Worm (Caenorhabditis elegans) whole organism, young adult: ENCODE measurements around the gene Y46G5A.15.

Experiments used
- C17E4.6 ChIP-seq: fragments of 200-800 bp; sonication (Bioruptor generic); IDR thresholded peaks from 2 replicates; pipeline ENCODE4 v1.3.6; 2022; ENCODE audit warnings: missing genetic modification reagents, missing genetic modification characterization, missing compliant biosample characterization
- F23B12.7 ChIP-seq: sonication (generic microtip); optimal IDR thresholded peaks from 2 replicates; lab custom pipeline; 2017; ENCODE audit warnings: missing genetic modification characterization, mild to moderate bottlenecking, missing compliant biosample characterization, antibody characterized with exemption, moderate library complexity; ENCODE audit not compliant: insufficient read depth
- F52B5.7 ChIP-seq: sonication (generic microtip); optimal IDR thresholded peaks from 2 replicates; lab custom pipeline; 2016; ENCODE audit warnings: mild to moderate bottlenecking, missing genetic modification characterization, missing compliant biosample characterization
- F57A8.1 ChIP-seq: fragments of 200-800 bp; sonication (Bioruptor generic); optimal IDR thresholded peaks from 2 replicates; lab custom pipeline; 2018; ENCODE audit warnings: mild to moderate bottlenecking, missing genetic modification characterization, moderate library complexity, missing compliant biosample characterization
- F57C9.4 ChIP-seq: sonication (generic microtip); optimal IDR thresholded peaks from 2 replicates; lab custom pipeline; 2017; ENCODE audit warnings: mild to moderate bottlenecking, missing genetic modification characterization, missing compliant biosample characterization
- Y53G8AR.9 ChIP-seq: fragments of 200-800 bp; sonication (Bioruptor generic); conservative IDR thresholded peaks from 2 replicates; pipeline ENCODE4 v1.3.6; 2022; ENCODE audit warnings: missing genetic modification reagents, missing genetic modification characterization, missing compliant biosample characterization
- Y79H2A.3 ChIP-seq: fragments of 200-800 bp; sonication (Bioruptor generic); conservative IDR thresholded peaks from 2 replicates; pipeline ENCODE4 v1.3.6; 2022; ENCODE audit warnings: missing genetic modification reagents, missing genetic modification characterization, missing compliant biosample characterization
- ZK185.1 ChIP-seq: sonication (generic microtip); optimal IDR thresholded peaks from 2 replicates; lab custom pipeline; 2016; ENCODE audit warnings: mild to moderate bottlenecking, missing genetic modification characterization, missing compliant biosample characterization; ENCODE audit not compliant: poor library complexity, severe bottlenecking
- ama-1 ChIP-seq, 3 experiments: fragments of 150-350 bp in 1 of 3; sonication (generic microtip) in 2 of 3; optimal IDR thresholded peaks; 2 replicates each; lab custom pipeline; 2014 to 2018; ENCODE audit warnings: missing biosample characterization in 2 of 3, missing genetic modification characterization in 2 of 3, missing genetic modification reagents in 2 of 3
- aptf-3 ChIP-seq: fragments of 200-800 bp; sonication (Bioruptor generic); IDR thresholded peaks from 2 replicates; pipeline ENCODE4 v1.3.6; 2022; ENCODE audit warnings: missing genetic modification characterization, missing compliant biosample characterization
- athp-1 ChIP-seq: sonication (generic microtip); optimal IDR thresholded peaks from 2 replicates; lab custom pipeline; 2017; ENCODE audit warnings: mild to moderate bottlenecking, missing genetic modification characterization, missing compliant biosample characterization
- attf-5 ChIP-seq: fragments of 200-800 bp; sonication (Bioruptor generic); optimal IDR thresholded peaks from 2 replicates; lab custom pipeline; 2018; ENCODE audit warnings: mild to moderate bottlenecking, missing genetic modification characterization, missing compliant biosample characterization
- ccch-3 ChIP-seq: fragments of 200-800 bp; sonication (Bioruptor generic); optimal IDR thresholded peaks from 2 replicates; lab custom pipeline; 2018; ENCODE audit warnings: mild to moderate bottlenecking, missing genetic modification characterization, missing compliant biosample characterization
- cebp-2 ChIP-seq: fragments of 200-800 bp; sonication (Bioruptor generic); IDR thresholded peaks from 2 replicates; pipeline ENCODE4 v1.3.6; 2022; ENCODE audit warnings: missing genetic modification characterization, missing compliant biosample characterization
- ceh-100 ChIP-seq: fragments of 200-800 bp; sonication (Bioruptor generic); IDR thresholded peaks from 2 replicates; pipeline ENCODE4 v1.3.6; 2022; ENCODE audit warnings: missing genetic modification reagents, missing genetic modification characterization, missing compliant biosample characterization
- chd-7 ChIP-seq: sonication (generic microtip); optimal IDR thresholded peaks from 2 replicates; lab custom pipeline; 2016; ENCODE audit warnings: mild to moderate bottlenecking, missing genetic modification characterization, moderate library complexity, missing compliant biosample characterization
- die-1 ChIP-seq: sonication (generic microtip); optimal IDR thresholded peaks from 2 replicates; lab custom pipeline; 2016; ENCODE audit warnings: missing genotype, mild to moderate bottlenecking, missing genetic modification characterization, missing compliant biosample characterization
- dpff-1 ChIP-seq: sonication (generic microtip); optimal IDR thresholded peaks from 2 replicates; lab custom pipeline; 2017; ENCODE audit warnings: mild to moderate bottlenecking, missing genetic modification characterization, missing compliant biosample characterization
- dpl-1 ChIP-seq: fragments of 150-350 bp; optimal IDR thresholded peaks from 2 replicates; lab custom pipeline; 2014; ENCODE audit warnings: missing biosample characterization, missing genetic modification reagents, missing genetic modification characterization
- egrh-3 ChIP-seq: fragments of 200-800 bp; sonication (Bioruptor generic); IDR thresholded peaks from 2 replicates; pipeline ENCODE4 v1.3.6; 2022; ENCODE audit warnings: missing genetic modification reagents, missing genetic modification characterization, missing compliant biosample characterization
- ets-4 ChIP-seq: fragments of 200-800 bp; sonication (Bioruptor generic); optimal IDR thresholded peaks from 2 replicates; lab custom pipeline; 2018; ENCODE audit warnings: mild to moderate bottlenecking, missing genetic modification characterization, missing compliant biosample characterization
- fkh-3 ChIP-seq: sonication (generic microtip); optimal IDR thresholded peaks from 2 replicates; lab custom pipeline; 2016; ENCODE audit warnings: mild to moderate bottlenecking, missing genetic modification characterization, missing compliant biosample characterization
- him-1 ChIP-seq: sonication (generic microtip); optimal IDR thresholded peaks from 2 replicates; lab custom pipeline; 2016; ENCODE audit warnings: missing genotype, missing genetic modification reagents, missing genetic modification characterization, missing compliant biosample characterization
- hmg-20 ChIP-seq: fragments of 200-800 bp; sonication (Bioruptor generic); IDR thresholded peaks from 2 replicates; pipeline ENCODE4 v1.3.6; 2022; ENCODE audit warnings: missing genetic modification reagents, missing genetic modification characterization, missing compliant biosample characterization
- hrde-1 ChIP-seq: sonication (generic microtip); optimal IDR thresholded peaks from 2 replicates; lab custom pipeline; 2016; ENCODE audit warnings: missing genetic modification characterization, mild to moderate bottlenecking, missing compliant biosample characterization, moderate library complexity, missing genotype, missing genetic modification reagents, borderline replicate concordance
- let-526 ChIP-seq: fragments of 200-800 bp; sonication (Bioruptor generic); IDR thresholded peaks from 2 replicates; pipeline ENCODE4 v1.3.6; 2022; ENCODE audit warnings: missing genetic modification reagents, missing genetic modification characterization, missing compliant biosample characterization
- let-607 ChIP-seq, 2 experiments: fragments of 200-800 bp in 1 of 2; sonication (Bioruptor generic) in 1 of 2; sonication (generic microtip) in 1 of 2; optimal IDR thresholded peaks; 2 replicates each; lab custom pipeline; 2016 to 2018; ENCODE audit warnings: mild to moderate bottlenecking in 2 of 2, missing compliant biosample characterization in 2 of 2, missing genetic modification characterization in 2 of 2, moderate library complexity in 2 of 2, missing genotype in 1 of 2
- lin-26 ChIP-seq: fragments of 200-800 bp; sonication (Bioruptor generic); IDR thresholded peaks from 2 replicates; pipeline ENCODE4 v1.3.6; 2022; ENCODE audit warnings: missing genetic modification reagents, missing genetic modification characterization, missing compliant biosample characterization
- lsl-1 ChIP-seq: fragments of 200-800 bp; sonication (Bioruptor generic); optimal IDR thresholded peaks from 2 replicates; lab custom pipeline; 2018; ENCODE audit warnings: mild to moderate bottlenecking, missing genetic modification characterization, moderate library complexity, missing compliant biosample characterization
- lsy-27 ChIP-seq: sonication (generic microtip); optimal IDR thresholded peaks from 2 replicates; lab custom pipeline; 2017; ENCODE audit warnings: missing genetic modification characterization, mild to moderate bottlenecking, missing compliant biosample characterization, antibody characterized with exemption, missing genotype, borderline replicate concordance; ENCODE audit not compliant: insufficient read depth
- madf-10 ChIP-seq: sonication (generic microtip); optimal IDR thresholded peaks from 2 replicates; lab custom pipeline; 2016; ENCODE audit warnings: mild to moderate bottlenecking, missing genetic modification characterization, missing compliant biosample characterization
- madf-3 ChIP-seq: fragments of 200-800 bp; sonication (Bioruptor generic); IDR thresholded peaks from 2 replicates; pipeline ENCODE4 v1.3.6; 2022; ENCODE audit warnings: missing genetic modification reagents, missing genetic modification characterization, missing compliant biosample characterization
- madf-6 ChIP-seq: fragments of 200-800 bp; sonication (Bioruptor generic); IDR thresholded peaks from 2 replicates; pipeline ENCODE4 v1.3.6; 2022; ENCODE audit warnings: missing genetic modification reagents, missing genetic modification characterization, missing compliant biosample characterization
- madf-8 ChIP-seq: fragments of 200-800 bp; sonication (Bioruptor generic); conservative IDR thresholded peaks from 2 replicates; pipeline ENCODE4 v1.3.6; 2022; ENCODE audit warnings: missing genetic modification reagents, missing genetic modification characterization, missing compliant biosample characterization
- mes-4 ChIP-seq: sonication (generic microtip); optimal IDR thresholded peaks from 2 replicates; lab custom pipeline; 2016; ENCODE audit warnings: missing genotype, missing genetic modification characterization, missing compliant biosample characterization
- nfya-2 ChIP-seq: fragments of 200-800 bp; sonication (Bioruptor generic); IDR thresholded peaks from 2 replicates; pipeline ENCODE4 v1.3.6; 2022; ENCODE audit warnings: missing genetic modification reagents, missing genetic modification characterization, missing compliant biosample characterization
- nfyb-1 ChIP-seq: fragments of 200-800 bp; sonication (Bioruptor generic); IDR thresholded peaks from 2 replicates; pipeline ENCODE4 v1.3.6; 2022; ENCODE audit warnings: missing genetic modification reagents, missing genetic modification characterization, missing compliant biosample characterization
- nhr-120 ChIP-seq: fragments of 200-800 bp; sonication (Bioruptor generic); IDR thresholded peaks from 2 replicates; pipeline ENCODE4 v1.3.6; 2022; ENCODE audit warnings: missing genetic modification characterization, missing compliant biosample characterization
- nhr-179 ChIP-seq: sonication (generic microtip); optimal IDR thresholded peaks from 2 replicates; lab custom pipeline; 2016; ENCODE audit warnings: mild to moderate bottlenecking, missing genetic modification characterization, missing compliant biosample characterization
- nhr-80 ChIP-seq: sonication (generic microtip); optimal IDR thresholded peaks from 2 replicates; lab custom pipeline; 2016; ENCODE audit warnings: missing genetic modification characterization, missing compliant biosample characterization
- nhr-90 ChIP-seq: sonication (generic microtip); optimal IDR thresholded peaks from 2 replicates; lab custom pipeline; 2016; ENCODE audit warnings: missing genotype, mild to moderate bottlenecking, missing genetic modification characterization, missing compliant biosample characterization
- rcor-1 ChIP-seq: fragments of 200-800 bp; sonication (Bioruptor generic); IDR thresholded peaks from 2 replicates; pipeline ENCODE4 v1.3.6; 2022; ENCODE audit warnings: missing genetic modification reagents, missing genetic modification characterization, missing compliant biosample characterization
- sea-2 ChIP-seq: fragments of 200-800 bp; sonication (Bioruptor generic); IDR thresholded peaks from 2 replicates; pipeline ENCODE4 v1.3.6; 2022; ENCODE audit warnings: missing genetic modification characterization, missing compliant biosample characterization
- unc-130 ChIP-seq: sonication (generic microtip); optimal IDR thresholded peaks from 2 replicates; lab custom pipeline; 2016; ENCODE audit warnings: missing genetic modification reagents, missing genetic modification characterization, missing compliant biosample characterization
- unc-62 ChIP-seq: fragments of 150-350 bp; optimal IDR thresholded peaks from 2 replicates; lab custom pipeline; 2014; ENCODE audit warnings: missing biosample characterization, missing genetic modification reagents, missing genetic modification characterization
- ztf-18 ChIP-seq: sonication (generic microtip); optimal IDR thresholded peaks from 2 replicates; lab custom pipeline; 2016; ENCODE audit warnings: missing genotype, mild to moderate bottlenecking, missing genetic modification characterization, missing compliant biosample characterization
- ztf-25 ChIP-seq: fragments of 200-800 bp; sonication (Bioruptor generic); IDR thresholded peaks from 2 replicates; pipeline ENCODE4 v1.3.6; 2022; ENCODE audit warnings: missing genetic modification reagents, missing genetic modification characterization, missing compliant biosample characterization
- ztf-28 ChIP-seq: fragments of 200-800 bp; sonication (Bioruptor generic); IDR thresholded peaks from 2 replicates; pipeline ENCODE4 v1.3.6; 2022; ENCODE audit warnings: missing genetic modification reagents, missing genetic modification characterization, missing compliant biosample characterization
- ztf-6 ChIP-seq: fragments of 200-800 bp; sonication (Bioruptor generic); IDR thresholded peaks from 2 replicates; pipeline ENCODE4 v1.3.6; 2022; ENCODE audit warnings: missing genetic modification reagents, missing genetic modification characterization, missing compliant biosample characterization

The Y46G5A.15 gene

ce11 chrII:12736579-12736978, 48.6 kb downstream of the Y46G5A.15 start, which contains the start of gene snrp-200 (continued):
- TF ChIP-seq F57A8.1 (GFP tag; lab: Kevin White, UChicago): peak; percentile 23
- no peak for TF ChIP-seq madf-10 (tag; lab: Kevin White, UChicago)
- peak; percentile 45; the same call in 1 of the 2 replicates for TF ChIP-seq nfyb-1 (GFP tag; lab: Robert Waterston, UW)
- TF ChIP-seq die-1 (tag; lab: Kevin White, UChicago): no peak
- TF ChIP-seq ztf-18 (tag; lab: Kevin White, UChicago): no peak
- peak; percentile 56; the same call in 1 of the 2 replicates for TF ChIP-seq ceh-100
- no peak for TF ChIP-seq ccch-3
- TF ChIP-seq nhr-179: no peak
- TF ChIP-seq nhr-80 (tag; lab: Kevin White, UChicago): no peak
- TF ChIP-seq hrde-1 (tag; lab: Kevin White, UChicago): peak; percentile 73
- TF ChIP-seq lin-26 (GFP tag; lab: Robert Waterston, UW): peak; percentile 54; the same call in 1 of the 2 replicates
- no peak for TF ChIP-seq ztf-28 (GFP tag; lab: Robert Waterston, UW)
- TF ChIP-seq F52B5.7 (tag; lab: Kevin White, UChicago): peak; percentile 93
- no peak for TF ChIP-seq madf-8 (GFP tag; lab: Robert Waterston, UW)
- no peak for TF ChIP-seq ets-4 (GFP tag; lab: Kevin White, UChicago)
- TF ChIP-seq lsl-1 (GFP tag; lab: Kevin White, UChicago): no peak
- TF ChIP-seq unc-130 (GFP tag; lab: Kevin White, UChicago): no peak
- no peak for TF ChIP-seq dpl-1 (GFP tag; lab: Kevin White, UChicago)
- TF ChIP-seq egrh-3: no peak
- no peak for TF ChIP-seq ZK185.1 (tag; lab: Kevin White, UChicago)
- TF ChIP-seq rcor-1 (GFP tag; lab: Robert Waterston, UW): no peak
- TF ChIP-seq ama-1 (optimal IDR thresholded peaks at IDR 0.05; lab: Kevin White, UChicago): no peak
- peak in 1 of 2 experiments; percentile 35 for TF ChIP-seq ama-1 (GFP tag; optimal IDR thresholded peaks at IDR 0.05; lab: Kevin White, UChicago)
- peak; percentile 74 for TF ChIP-seq athp-1 (tag; lab: Kevin White, UChicago)
- TF ChIP-seq nhr-120 (GFP tag; lab: Robert Waterston, UW): no peak
- TF ChIP-seq dpff-1 (tag; lab: Kevin White, UChicago): peak; percentile 15
- TF ChIP-seq Y53G8AR.9 (GFP tag; lab: Robert Waterston, UW): peak; percentile 73
- no peak for TF ChIP-seq F23B12.7 (tag; lab: Kevin White, UChicago)
- peak; percentile 72 for TF ChIP-seq chd-7 (tag; lab: Kevin White, UChicago)
- TF ChIP-seq Y79H2A.3 (GFP tag; lab: Robert Waterston, UW): no peak
- TF ChIP-seq cebp-2 (GFP tag; lab: Robert Waterston, UW): no peak
- TF ChIP-seq hmg-20 (GFP tag; lab: Robert Waterston, UW): 0 out of 2 replicates have a peak, but pooled peaks have one; percentile 7
- TF ChIP-seq unc-62 (GFP tag; lab: Kevin White, UChicago): no peak
- no peak for TF ChIP-seq attf-5 (GFP tag; lab: Kevin White, UChicago)
- TF ChIP-seq nhr-90: no peak
- TF ChIP-seq him-1 (tag; lab: Kevin White, UChicago): no peak
- TF ChIP-seq lsy-27: no peak
- TF ChIP-seq madf-3: peak; percentile 83
- TF ChIP-seq ztf-25: 0 out of 2 replicates have a peak, but pooled peaks have one; percentile 35
- TF ChIP-seq sea-2: no peak
- no peak for TF ChIP-seq let-526 (GFP tag; lab: Robert Waterston, UW)
- TF ChIP-seq ztf-6: no peak
- peak; percentile 71 for TF ChIP-seq madf-6
- TF ChIP-seq nfya-2 (GFP tag; lab: Robert Waterston, UW): 0 out of 2 replicates have a peak, but pooled peaks have one; percentile 9
- no peak for TF ChIP-seq let-607 (tag; optimal IDR thresholded peaks at IDR 0.05; lab: Kevin White, UChicago)
- TF ChIP-seq fkh-3 (tag; lab: Kevin White, UChicago): peak; percentile 39
- TF ChIP-seq mes-4 (tag; lab: Kevin White, UChicago): no peak
- TF ChIP-seq C17E4.6 (GFP tag; lab: Robert Waterston, UW): no peak; the same call in 1 of the 2 replicates
- TF ChIP-seq F57C9.4: no peak
- no peak for TF ChIP-seq aptf-3 (GFP tag; lab: Robert Waterston, UW)
